Worm (Caenorhabditis elegans) whole organism, mixed stage, embryonic: ENCODE data around the gene pafo-1.

Experiments used
- blmp-1 ChIP-seq: fragments of 150-350 bp; optimal IDR thresholded peaks from 2 replicates; lab custom pipeline; 2014; ENCODE audit warnings: missing biosample characterization, missing genetic modification characterization
- elt-3 ChIP-seq: fragments of 150-350 bp; optimal IDR thresholded peaks from 2 replicates; lab custom pipeline; 2014; ENCODE audit warnings: missing biosample characterization, missing genetic modification characterization
- mep-1 ChIP-seq: fragments of 150-350 bp; optimal IDR thresholded peaks from 2 replicates; lab custom pipeline; 2017; ENCODE audit warnings: missing biosample characterization, missing genetic modification reagents, missing genetic modification characterization, inconsistent platforms
- nhr-76 ChIP-seq: sonication (generic microtip); optimal IDR thresholded peaks from 2 replicates; lab custom pipeline; 2017; ENCODE audit warnings: missing biosample characterization, missing genetic modification characterization
- pha-4 ChIP-seq: fragments of 150-350 bp; optimal IDR thresholded peaks from 2 replicates; lab custom pipeline; 2018; ENCODE audit warnings: missing biosample characterization, missing genetic modification reagents, missing genetic modification characterization
- sptf-1 ChIP-seq: sonication (generic microtip); optimal IDR thresholded peaks from 2 replicates; lab custom pipeline; 2017; ENCODE audit warnings: mild to moderate bottlenecking, missing genetic modification characterization, moderate library complexity, missing compliant biosample characterization

DNA sequence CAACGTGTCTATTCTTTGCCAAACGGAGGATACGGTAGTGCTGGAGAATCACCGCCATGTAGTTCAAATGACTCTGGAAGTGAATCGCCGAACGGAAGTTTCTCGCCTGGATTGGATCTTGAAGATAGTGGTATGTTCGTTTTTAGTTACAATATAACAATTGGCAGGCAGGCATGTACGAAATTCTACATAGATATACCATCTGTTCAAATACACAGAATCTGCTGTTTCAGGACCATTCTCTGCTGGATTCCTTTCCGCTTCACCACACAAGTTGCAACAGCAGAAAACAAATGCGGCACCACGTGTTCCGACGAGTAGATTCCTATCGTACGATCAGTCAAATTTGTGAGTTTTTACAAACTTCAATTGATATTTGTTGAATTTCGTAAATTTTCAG is 18.0 kb downstream of the pafo-1 start:
- TF ChIP-seq blmp-1 (tag; lab: Kevin White, UChicago) (no peak), mep-1 (tag; lab: Kevin White, UChicago) (no peak), nhr-76 (tag; lab: Kevin White, UChicago) (no peak), sptf-1 (tag; lab: Kevin White, UChicago) (no peak), elt-3 (tag; lab: Kevin White, UChicago) (no peak), pha-4 (tag; lab: Kevin White, UChicago) (no peak)
